Worm (Caenorhabditis elegans) whole organism, late embryonic: ENCODE data around the gene C02F5.5.

Experiments used
- F13H6.1 ChIP-seq: sonication (generic microtip); optimal IDR thresholded peaks from 2 replicates; lab custom pipeline; 2016; ENCODE audit warnings: missing genetic modification characterization, missing compliant biosample characterization
- T23F11.4 ChIP-seq: fragments of 200-800 bp; sonication (Bioruptor generic); optimal IDR thresholded peaks from 2 replicates; lab custom pipeline; 2018; ENCODE audit warnings: mild to moderate bottlenecking, missing genetic modification characterization, missing compliant biosample characterization
- Y22D7AL.16 ChIP-seq: sonication (generic microtip); optimal IDR thresholded peaks from 2 replicates; lab custom pipeline; 2016; ENCODE audit warnings: missing genetic modification characterization, missing compliant biosample characterization
- ceh-19 ChIP-seq: fragments of 200-800 bp; sonication (Bioruptor generic); optimal IDR thresholded peaks from 2 replicates; lab custom pipeline; 2018; ENCODE audit warnings: mild to moderate bottlenecking, missing genetic modification characterization, missing compliant biosample characterization
- ceh-2 ChIP-seq: sonication (generic microtip); optimal IDR thresholded peaks from 2 replicates; lab custom pipeline; 2016; ENCODE audit warnings: missing genotype, missing genetic modification characterization, missing compliant biosample characterization
- ceh-22 ChIP-seq: sonication (generic microtip); optimal IDR thresholded peaks from 2 replicates; lab custom pipeline; 2017; ENCODE audit warnings: missing biosample characterization, missing genetic modification characterization
- ceh-31 ChIP-seq: sonication (generic microtip); optimal IDR thresholded peaks from 2 replicates; lab custom pipeline; 2016; ENCODE audit warnings: missing genetic modification characterization, missing compliant biosample characterization
- ceh-45 ChIP-seq: fragments of 200-800 bp; sonication (Bioruptor generic); IDR thresholded peaks from 2 replicates; pipeline ENCODE4 v1.3.6; 2022; ENCODE audit warnings: missing genetic modification reagents, missing genetic modification characterization, missing compliant biosample characterization
- dmd-4 ChIP-seq: sonication (generic microtip); optimal IDR thresholded peaks from 2 replicates; lab custom pipeline; 2016; ENCODE audit warnings: borderline replicate concordance, missing genetic modification characterization, missing compliant biosample characterization
- dve-1 ChIP-seq: sonication (generic microtip); optimal IDR thresholded peaks from 2 replicates; lab custom pipeline; 2017; ENCODE audit warnings: antibody characterized with exemption, mild to moderate bottlenecking, missing genetic modification characterization, missing compliant biosample characterization
- elt-2 ChIP-seq: sonication (generic microtip); optimal IDR thresholded peaks from 2 replicates; lab custom pipeline; 2016; ENCODE audit warnings: missing genetic modification reagents, missing genetic modification characterization, missing compliant biosample characterization
- elt-4 ChIP-seq: sonication (generic microtip); optimal IDR thresholded peaks from 2 replicates; lab custom pipeline; 2016; ENCODE audit warnings: missing genetic modification characterization, missing compliant biosample characterization
- ets-4 ChIP-seq: sonication (generic microtip); optimal IDR thresholded peaks from 2 replicates; lab custom pipeline; 2016; ENCODE audit warnings: missing genetic modification characterization, missing compliant biosample characterization
- eyg-1 ChIP-seq: sonication (generic microtip); optimal IDR thresholded peaks from 2 replicates; lab custom pipeline; 2016; ENCODE audit warnings: missing genotype, missing genetic modification characterization, missing compliant biosample characterization
- fax-1 ChIP-seq: sonication (generic microtip); optimal IDR thresholded peaks from 2 replicates; lab custom pipeline; 2016; ENCODE audit warnings: missing genotype, missing genetic modification characterization, missing compliant biosample characterization
- gmeb-2 ChIP-seq: sonication (generic microtip); optimal IDR thresholded peaks from 2 replicates; lab custom pipeline; 2016; ENCODE audit warnings: missing genetic modification characterization, inconsistent platforms, missing compliant biosample characterization
- hlh-13 ChIP-seq: fragments of 200-800 bp; sonication (Bioruptor generic); optimal IDR thresholded peaks from 2 replicates; lab custom pipeline; 2018; ENCODE audit warnings: mild to moderate bottlenecking, missing genetic modification characterization, missing compliant biosample characterization
- hlh-15 ChIP-seq: sonication (generic microtip); optimal IDR thresholded peaks from 2 replicates; lab custom pipeline; 2016; ENCODE audit warnings: missing genetic modification characterization, missing compliant biosample characterization
- hlh-30 ChIP-seq: sonication (generic microtip); optimal IDR thresholded peaks from 2 replicates; lab custom pipeline; 2017; ENCODE audit warnings: antibody characterized with exemption, missing genetic modification characterization, missing compliant biosample characterization; ENCODE audit not compliant: insufficient read depth
- mec-3 ChIP-seq: sonication (generic microtip); optimal IDR thresholded peaks from 2 replicates; lab custom pipeline; 2016; ENCODE audit warnings: borderline replicate concordance, missing genetic modification characterization, missing compliant biosample characterization
- nfya-1 ChIP-seq: sonication (generic microtip); optimal IDR thresholded peaks from 2 replicates; lab custom pipeline; 2017; ENCODE audit warnings: missing genetic modification characterization, mild to moderate bottlenecking, missing compliant biosample characterization, antibody characterized with exemption, moderate library complexity
- pha-4 ChIP-seq: fragments of 150-350 bp; optimal IDR thresholded peaks from 2 replicates; lab custom pipeline; 2018; ENCODE audit warnings: missing biosample characterization, missing genetic modification reagents, missing genetic modification characterization
- pqm-1 ChIP-seq: sonication (generic microtip); optimal IDR thresholded peaks from 2 replicates; lab custom pipeline; 2016; ENCODE audit warnings: missing genetic modification characterization, missing compliant biosample characterization
- ref-2 ChIP-seq: sonication (generic microtip); optimal IDR thresholded peaks from 2 replicates; lab custom pipeline; 2016; ENCODE audit warnings: missing genetic modification characterization, missing compliant biosample characterization
- rnt-1 ChIP-seq: sonication (generic microtip); optimal IDR thresholded peaks from 2 replicates; lab custom pipeline; 2016; ENCODE audit warnings: missing genetic modification characterization, missing compliant biosample characterization
- sox-2 ChIP-seq: fragments of 200-800 bp; sonication (Bioruptor generic); IDR thresholded peaks from 2 replicates; pipeline ENCODE4 v1.3.6; 2022; ENCODE audit warnings: missing genetic modification reagents, missing genetic modification characterization, missing compliant biosample characterization
- sox-4 ChIP-seq: sonication (generic microtip); optimal IDR thresholded peaks from 2 replicates; lab custom pipeline; 2017; ENCODE audit warnings: mild to moderate bottlenecking, missing genetic modification characterization, inconsistent platforms, missing compliant biosample characterization
- syd-9 ChIP-seq: sonication (generic microtip); optimal IDR thresholded peaks from 2 replicates; lab custom pipeline; 2016; ENCODE audit warnings: mild to moderate bottlenecking, missing genetic modification characterization, moderate library complexity, missing compliant biosample characterization
- tbx-2 ChIP-seq: sonication (generic microtip); optimal IDR thresholded peaks from 2 replicates; lab custom pipeline; 2016; ENCODE audit warnings: missing genetic modification characterization, missing compliant biosample characterization
- unc-3 ChIP-seq, 2 experiments: fragments of 200-800 bp in 1 of 2; sonication (Bioruptor generic) in 1 of 2; sonication (generic microtip) in 1 of 2; conservative IDR thresholded peaks in 1 of 2; optimal IDR thresholded peaks in 1 of 2; 2 replicates each; pipeline versions ENCODE4 v1.3.6 to Lab custom; 2016 to 2022; ENCODE audit warnings: missing compliant biosample characterization in 2 of 2, missing genetic modification characterization in 2 of 2, missing genetic modification reagents in 1 of 2
- unc-55 ChIP-seq: sonication (generic microtip); optimal IDR thresholded peaks from 2 replicates; lab custom pipeline; 2017; ENCODE audit warnings: missing biosample characterization, missing genetic modification reagents, missing genetic modification characterization
- unc-86 ChIP-seq: sonication (generic microtip); optimal IDR thresholded peaks from 2 replicates; lab custom pipeline; 2016; ENCODE audit warnings: missing genetic modification characterization, missing compliant biosample characterization
- zip-5 ChIP-seq: sonication (generic microtip); optimal IDR thresholded peaks from 2 replicates; lab custom pipeline; 2016; ENCODE audit warnings: missing genetic modification characterization, missing compliant biosample characterization
- ztf-16 ChIP-seq: sonication (generic microtip); optimal IDR thresholded peaks from 2 replicates; lab custom pipeline; 2017; ENCODE audit warnings: missing genetic modification characterization, missing compliant biosample characterization

Gene C02F5.5

DNA sequence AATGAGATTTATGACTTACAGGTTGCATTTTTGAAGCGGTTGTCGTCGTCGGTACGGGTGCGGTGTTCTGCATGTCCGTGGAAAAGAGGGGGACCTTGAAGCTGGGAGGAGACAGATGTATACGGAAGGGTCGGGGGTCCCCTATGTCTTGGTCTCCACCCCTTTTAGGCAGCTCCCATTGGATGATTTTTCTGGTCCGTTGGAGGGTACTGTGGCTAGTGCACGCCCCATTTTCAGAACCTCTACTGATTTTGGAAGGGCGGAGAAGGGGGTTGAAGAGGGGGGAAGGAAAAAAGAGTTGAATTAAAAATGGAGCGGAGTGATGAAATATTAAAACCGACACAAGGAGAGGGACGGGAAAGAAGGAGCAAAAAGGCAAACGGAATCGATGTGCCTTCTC is 19.8 kb upstream of the C02F5.5 start, which contains the start of gene unc-86:
Gene unc-86 (minus strand): TSS at position 113 of the 400 bp plus-strand sequence.
- TF ChIP-seq unc-55 (GFP tag; lab: Kevin White, UChicago) (no peak), ceh-22 (no peak), pha-4 (tag; lab: Kevin White, UChicago) (no peak), elt-2 (tag; lab: Kevin White, UChicago) (no peak), ceh-31 (tag; lab: Kevin White, UChicago) (peak; percentile 53), sox-4 (tag; lab: Kevin White, UChicago) (no peak), unc-3 (GFP tag; conservative IDR thresholded peaks at IDR 0.05; lab: Robert Waterston, UW) (no peak), unc-3 (tag; optimal IDR thresholded peaks at IDR 0.05; lab: Kevin White, UChicago) (no peak), unc-86 (tag; lab: Kevin White, UChicago) (peak; percentile 25), ceh-45 (GFP tag; lab: Robert Waterston, UW) (no peak), tbx-2 (tag; lab: Kevin White, UChicago) (no peak), pqm-1 (no peak), T23F11.4 (GFP tag; lab: Kevin White, UChicago) (no peak), nfya-1 (tag; lab: Kevin White, UChicago) (peak; percentile 64), ets-4 (no peak), fax-1 (tag; lab: Kevin White, UChicago) (no peak), hlh-15 (tag; lab: Kevin White, UChicago) (no peak)

DNA sequence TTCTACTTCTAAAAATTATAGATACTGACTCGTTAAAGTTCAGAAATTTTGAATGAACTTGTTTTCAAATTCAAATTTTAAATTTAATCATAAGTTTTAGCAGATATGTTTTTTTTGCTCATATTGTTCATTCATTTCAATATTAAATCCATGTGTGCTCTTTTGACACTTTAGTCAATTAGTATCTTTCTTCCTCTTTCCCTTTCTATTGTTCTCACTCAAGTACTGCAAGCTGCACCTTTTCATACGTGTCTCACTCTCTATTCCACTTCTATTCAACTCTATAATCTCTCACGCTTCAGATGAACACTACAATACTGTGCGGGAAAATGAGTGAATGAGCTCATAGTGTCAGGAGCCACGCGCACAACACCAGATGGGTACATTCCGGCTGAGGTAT is 18.1 kb upstream of the C02F5.5 start, which contains the start of gene C30A5.16:
Gene C30A5.16 (plus strand): TSS at position 301 of the 400 bp plus-strand sequence.
- TF ChIP-seq zip-5 (tag; lab: Kevin White, UChicago) (no peak), fax-1 (tag; lab: Kevin White, UChicago) (no peak), hlh-30 (tag; lab: Kevin White, UChicago) (no peak), hlh-13 (GFP tag; lab: Kevin White, UChicago) (no peak), unc-55 (GFP tag; lab: Kevin White, UChicago) (no peak), pqm-1 (no peak), rnt-1 (tag; lab: Kevin White, UChicago) (no peak), ceh-2 (tag; lab: Kevin White, UChicago) (no peak), ceh-19 (GFP tag; lab: Kevin White, UChicago) (no peak), ceh-31 (tag; lab: Kevin White, UChicago) (peak; percentile 75), sox-2 (GFP tag; lab: Robert Waterston, UW) (peak; percentile 24), elt-4 (tag; lab: Kevin White, UChicago) (no peak)

DNA sequence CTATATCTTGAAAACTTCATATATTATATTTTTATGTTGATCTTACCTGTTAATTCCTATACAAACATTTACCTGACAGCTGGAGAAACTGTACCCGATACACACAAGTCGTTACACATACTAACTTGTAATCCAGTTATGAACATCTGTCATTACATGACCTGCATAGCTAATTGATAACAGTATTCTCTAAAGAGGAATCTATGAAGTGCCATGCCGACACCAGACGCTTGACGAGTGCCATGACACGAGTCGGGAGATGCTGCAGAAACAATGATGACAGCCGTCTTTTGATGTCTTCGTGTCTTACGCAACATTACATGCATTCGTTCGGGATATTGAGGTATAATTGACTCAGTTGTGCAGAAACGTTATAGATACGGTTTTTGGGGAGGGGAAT is 15.9 kb upstream of the C02F5.5 start:
- TF ChIP-seq dmd-4 (tag; lab: Kevin White, UChicago): no peak
- TF ChIP-seq mec-3 (tag; lab: Kevin White, UChicago): no peak
- TF ChIP-seq eyg-1 (tag; lab: Kevin White, UChicago): no peak
- TF ChIP-seq unc-86 (tag; lab: Kevin White, UChicago): peak; percentile 38

DNA sequence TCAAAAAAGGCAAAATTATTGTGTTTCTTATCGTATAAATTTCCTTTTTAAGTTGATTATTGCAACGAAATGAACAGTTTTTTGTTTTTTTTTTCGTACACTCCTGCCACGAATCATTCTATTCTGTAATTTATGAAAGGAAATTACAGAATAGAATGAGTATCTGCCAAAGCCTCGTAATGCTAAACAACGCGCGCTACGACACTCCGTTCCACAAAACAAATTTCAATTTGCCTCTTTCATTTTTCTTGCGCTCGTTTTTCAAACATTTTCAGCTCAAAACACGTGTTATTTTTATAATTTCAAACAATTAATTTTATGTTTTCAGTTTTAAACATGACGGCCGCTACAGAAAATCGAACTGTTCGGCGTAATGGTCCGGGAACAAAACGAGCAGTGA is 11.2 kb upstream of the C02F5.5 start, which contains the start of gene mob-4:
Gene mob-4 (plus strand): TSS at position 329 of the 400 bp plus-strand sequence.
- TF ChIP-seq F13H6.1 (tag; lab: Kevin White, UChicago) (no peak), gmeb-2 (tag; lab: Kevin White, UChicago) (no peak), ets-4 (no peak), unc-86 (tag; lab: Kevin White, UChicago) (no peak), ref-2 (tag; lab: Kevin White, UChicago) (no peak), nfya-1 (tag; lab: Kevin White, UChicago) (no peak), ztf-16 (tag; lab: Kevin White, UChicago) (no peak), Y22D7AL.16 (tag; lab: Kevin White, UChicago) (no peak), syd-9 (tag; lab: Kevin White, UChicago) (no peak), dve-1 (tag; lab: Kevin White, UChicago) (no peak), mec-3 (tag; lab: Kevin White, UChicago) (no peak)
- TF ChIP-seq, all 69 proteins: peak for 0
